3 worm cellular contexts compared by ENCODE assay signal in the genomic region with DNA sequence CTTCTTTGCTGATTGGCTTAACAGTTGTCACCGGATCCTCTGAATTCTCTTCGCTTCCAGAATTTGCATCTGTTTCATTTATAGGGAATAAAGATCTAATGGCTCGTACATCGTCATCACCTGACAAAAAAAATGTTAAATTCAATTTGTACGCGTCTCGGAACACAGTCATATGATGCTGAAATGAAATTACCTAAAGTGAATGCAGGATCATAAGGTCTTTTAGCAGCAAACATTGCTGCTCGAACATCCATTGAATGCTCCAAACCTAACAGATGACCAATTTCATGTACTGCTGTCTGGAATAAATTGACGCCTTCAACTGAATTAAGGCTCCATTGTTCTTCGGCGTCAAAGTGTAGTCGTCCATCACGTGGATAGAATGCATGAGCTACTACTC.
TF ChIP-seq lines count a peak whose summit lies in the region.

No protein-coding gene starts in this region.

TF ChIP-seq in whole organism, L1 larva, 84 proteins besides CTCF, POLR2A, EP300 and RAD21:
- TF ChIP-seq lin-15B (tag; optimal IDR thresholded peaks at IDR 0.05; lab: Kevin White, UChicago) (no peak), nhr-47 (tag; optimal IDR thresholded peaks at IDR 0.05; lab: Kevin White, UChicago) (peak; percentile 3), mep-1 (tag; optimal IDR thresholded peaks at IDR 0.05; lab: Kevin White, UChicago) (no peak)

TF ChIP-seq in whole organism, L3 larva, 47 proteins besides CTCF, POLR2A, EP300 and RAD21:
- TF ChIP-seq egl-5 (tag; optimal IDR thresholded peaks at IDR 0.05; lab: Kevin White, UChicago) (no peak), fkh-10 (GFP tag; optimal IDR thresholded peaks at IDR 0.05; lab: Kevin White, UChicago) (peak; percentile 81)

TF ChIP-seq in whole organism, L4 larva, 104 proteins besides CTCF, POLR2A, EP300 and RAD21:
- TF ChIP-seq gei-8 (GFP tag; optimal IDR thresholded peaks at IDR 0.05; lab: Kevin White, UChicago) (no peak), Y105C5A.15 (GFP tag; IDR thresholded peaks at IDR 0.05; lab: Robert Waterston, UW) (no peak), R02D3.7 (tag; optimal IDR thresholded peaks at IDR 0.05; lab: Kevin White, UChicago) (no peak), lin-13 (GFP tag; optimal IDR thresholded peaks at IDR 0.05; lab: Kevin White, UChicago) (no peak), ces-1 (GFP tag; optimal IDR thresholded peaks at IDR 0.05; lab: Kevin White, UChicago) (peak; percentile 59), egl-43 (GFP tag; IDR thresholded peaks at IDR 0.05; lab: Robert Waterston, UW) (no peak), F44E2.7 (GFP tag; IDR thresholded peaks at IDR 0.05; lab: Robert Waterston, UW) (no peak), nhr-77 (tag; optimal IDR thresholded peaks at IDR 0.05; lab: Kevin White, UChicago) (no peak), ctbp-1 (GFP tag; IDR thresholded peaks at IDR 0.05; lab: Robert Waterston, UW) (no peak), dmd-8 (GFP tag; IDR thresholded peaks at IDR 0.05; lab: Robert Waterston, UW) (no peak), nhr-42 (GFP tag; IDR thresholded peaks at IDR 0.05; lab: Robert Waterston, UW) (no peak), fkh-10 (GFP tag; optimal IDR thresholded peaks at IDR 0.05; lab: Kevin White, UChicago) (peak; percentile 64), mxl-3 (GFP tag; optimal IDR thresholded peaks at IDR 0.05; lab: Kevin White, UChicago) (no peak), lin-39 (tag; optimal IDR thresholded peaks at IDR 0.05; lab: Kevin White, UChicago) (no peak)

Comparison
In these comparisons a context has a peak if more than half of its experiments do, and no peak if none do; other contexts are left out.
1. Of the 29 proteins assayed by ChIP-seq in both whole organism, L4 larva and whole organism, L1 larva: peak only in whole organism, L4 larva: ces-1 and fkh-10; only in whole organism, L1 larva: none; in both: none; in neither: 27.